Worm (Caenorhabditis elegans): Measurements from ENCODE around the gene nse-4.

ce11 chrIV:11434575-11434974, 46.1 kb upstream of the nse-4 start:
- TF ChIP-seq ama-1 (optimal IDR thresholded peaks at IDR 0.05) (no peak), hmg-4 (GFP tag; optimal IDR thresholded peaks at IDR 0.05) (no peak), ceh-36 (tag; optimal IDR thresholded peaks at IDR 0.05) (no peak), hnd-1 (tag; optimal IDR thresholded peaks at IDR 0.05) (no peak), flt-1 (GFP tag; IDR thresholded peaks at IDR 0.05) (no peak), aly-1 (tag; optimal IDR thresholded peaks at IDR 0.05) (no peak), pes-1 (GFP tag; IDR thresholded peaks at IDR 0.05) (no peak), tbx-11 (GFP tag; IDR thresholded peaks at IDR 0.05) (no peak), tbx-37 (GFP tag; conservative IDR thresholded peaks at IDR 0.05) (no peak), scrt-1 (GFP tag; IDR thresholded peaks at IDR 0.05) (no peak), hmbx-1 (tag; optimal IDR thresholded peaks at IDR 0.05) (no peak), B0310.2 (tag; optimal IDR thresholded peaks at IDR 0.05) (no peak)

All from whole organism, early embryonic.